Worm (Caenorhabditis elegans) whole organism, young adult: ENCODE data around the gene npr-35.

Source experiments
- C17E4.6 ChIP-seq: fragments of 200-800 bp; sonication (Bioruptor generic); IDR thresholded peaks from 2 replicates; pipeline ENCODE4 v1.3.6; 2022; ENCODE audit warnings: missing genetic modification reagents, missing genetic modification characterization, missing compliant biosample characterization
- F22D6.2 ChIP-seq: sonication (generic microtip); optimal IDR thresholded peaks from 2 replicates; lab custom pipeline; 2016; ENCODE audit warnings: mild to moderate bottlenecking, missing genetic modification characterization, missing compliant biosample characterization
- F39B2.1 ChIP-seq: fragments of 200-800 bp; sonication (Bioruptor generic); IDR thresholded peaks from 2 replicates; pipeline ENCODE4 v1.3.6; 2022; ENCODE audit warnings: missing genetic modification reagents, missing genetic modification characterization, missing compliant biosample characterization
- F55B11.4 ChIP-seq: sonication (generic microtip); optimal IDR thresholded peaks from 2 replicates; lab custom pipeline; 2016; ENCODE audit warnings: missing compliant biosample characterization, missing genetic modification characterization, borderline replicate concordance; ENCODE audit not compliant: insufficient read depth
- F57C9.4 ChIP-seq: sonication (generic microtip); optimal IDR thresholded peaks from 2 replicates; lab custom pipeline; 2017; ENCODE audit warnings: mild to moderate bottlenecking, missing genetic modification characterization, missing compliant biosample characterization
- Y53G8AR.9 ChIP-seq: fragments of 200-800 bp; sonication (Bioruptor generic); conservative IDR thresholded peaks from 2 replicates; pipeline ENCODE4 v1.3.6; 2022; ENCODE audit warnings: missing genetic modification reagents, missing genetic modification characterization, missing compliant biosample characterization
- Y79H2A.3 ChIP-seq: fragments of 200-800 bp; sonication (Bioruptor generic); conservative IDR thresholded peaks from 2 replicates; pipeline ENCODE4 v1.3.6; 2022; ENCODE audit warnings: missing genetic modification reagents, missing genetic modification characterization, missing compliant biosample characterization
- Y95B8A.8 ChIP-seq: fragments of 200-800 bp; sonication (Bioruptor generic); IDR thresholded peaks from 2 replicates; pipeline ENCODE4 v1.3.6; 2022; ENCODE audit warnings: missing genetic modification reagents, missing genetic modification characterization, missing compliant biosample characterization
- ama-1 ChIP-seq, 3 experiments: fragments of 150-350 bp in 1 of 3; sonication (generic microtip) in 2 of 3; optimal IDR thresholded peaks; 2 replicates each; lab custom pipeline; 2014 to 2018; ENCODE audit warnings: missing biosample characterization in 2 of 3, missing genetic modification characterization in 2 of 3, missing genetic modification reagents in 2 of 3
- aptf-3 ChIP-seq: fragments of 200-800 bp; sonication (Bioruptor generic); IDR thresholded peaks from 2 replicates; pipeline ENCODE4 v1.3.6; 2022; ENCODE audit warnings: missing genetic modification characterization, missing compliant biosample characterization
- atf-7 ChIP-seq: sonication (generic microtip); optimal IDR thresholded peaks from 2 replicates; lab custom pipeline; 2017; ENCODE audit warnings: mild to moderate bottlenecking, missing genetic modification characterization, missing compliant biosample characterization
- attf-3 ChIP-seq: fragments of 200-800 bp; sonication (Bioruptor generic); conservative IDR thresholded peaks from 2 replicates; pipeline ENCODE4 v1.3.6; 2022; ENCODE audit warnings: missing genetic modification reagents, missing genetic modification characterization, missing compliant biosample characterization
- attf-6 ChIP-seq: fragments of 200-800 bp; sonication (Bioruptor generic); IDR thresholded peaks from 2 replicates; pipeline ENCODE4 v1.3.6; 2022; ENCODE audit warnings: missing genetic modification reagents, missing genetic modification characterization, missing compliant biosample characterization
- bed-1 ChIP-seq: fragments of 200-800 bp; sonication (Bioruptor generic); IDR thresholded peaks from 2 replicates; pipeline ENCODE4 v1.3.6; 2022; ENCODE audit warnings: missing genetic modification reagents, missing genetic modification characterization, missing compliant biosample characterization
- ccch-3 ChIP-seq: fragments of 200-800 bp; sonication (Bioruptor generic); optimal IDR thresholded peaks from 2 replicates; lab custom pipeline; 2018; ENCODE audit warnings: mild to moderate bottlenecking, missing genetic modification characterization, missing compliant biosample characterization
- ceh-100 ChIP-seq: fragments of 200-800 bp; sonication (Bioruptor generic); IDR thresholded peaks from 2 replicates; pipeline ENCODE4 v1.3.6; 2022; ENCODE audit warnings: missing genetic modification reagents, missing genetic modification characterization, missing compliant biosample characterization
- ceh-27 ChIP-seq: fragments of 200-800 bp; sonication (Bioruptor generic); optimal IDR thresholded peaks from 2 replicates; lab custom pipeline; 2018; ENCODE audit warnings: mild to moderate bottlenecking, missing genetic modification characterization, moderate library complexity, missing compliant biosample characterization
- ceh-79 ChIP-seq: sonication (generic microtip); optimal IDR thresholded peaks from 2 replicates; lab custom pipeline; 2017; ENCODE audit warnings: mild to moderate bottlenecking, missing genetic modification characterization, missing compliant biosample characterization
- dpff-1 ChIP-seq: sonication (generic microtip); optimal IDR thresholded peaks from 2 replicates; lab custom pipeline; 2017; ENCODE audit warnings: mild to moderate bottlenecking, missing genetic modification characterization, missing compliant biosample characterization
- egrh-3 ChIP-seq: fragments of 200-800 bp; sonication (Bioruptor generic); IDR thresholded peaks from 2 replicates; pipeline ENCODE4 v1.3.6; 2022; ENCODE audit warnings: missing genetic modification reagents, missing genetic modification characterization, missing compliant biosample characterization
- ekl-4 ChIP-seq: fragments of 200-800 bp; sonication (Bioruptor generic); IDR thresholded peaks from 2 replicates; pipeline ENCODE4 v1.3.6; 2022; ENCODE audit warnings: missing genetic modification reagents, missing genetic modification characterization, missing compliant biosample characterization
- ets-4 ChIP-seq: fragments of 200-800 bp; sonication (Bioruptor generic); optimal IDR thresholded peaks from 2 replicates; lab custom pipeline; 2018; ENCODE audit warnings: mild to moderate bottlenecking, missing genetic modification characterization, missing compliant biosample characterization
- him-1 ChIP-seq: sonication (generic microtip); optimal IDR thresholded peaks from 2 replicates; lab custom pipeline; 2016; ENCODE audit warnings: missing genotype, missing genetic modification reagents, missing genetic modification characterization, missing compliant biosample characterization
- hlh-12 ChIP-seq: sonication (generic microtip); optimal IDR thresholded peaks from 2 replicates; lab custom pipeline; 2016; ENCODE audit warnings: missing genetic modification characterization, missing compliant biosample characterization
- hlh-26 ChIP-seq: fragments of 200-800 bp; sonication (Bioruptor generic); conservative IDR thresholded peaks from 2 replicates; pipeline ENCODE4 v1.3.6; 2022; ENCODE audit warnings: missing genetic modification reagents, missing genetic modification characterization, missing compliant biosample characterization
- hmg-20 ChIP-seq: fragments of 200-800 bp; sonication (Bioruptor generic); IDR thresholded peaks from 2 replicates; pipeline ENCODE4 v1.3.6; 2022; ENCODE audit warnings: missing genetic modification reagents, missing genetic modification characterization, missing compliant biosample characterization
- hsf-1 ChIP-seq: fragments of 200-800 bp; sonication (Bioruptor generic); IDR thresholded peaks from 2 replicates; pipeline ENCODE4 v1.3.6; 2022; ENCODE audit warnings: missing genetic modification reagents, missing genetic modification characterization, missing compliant biosample characterization
- let-526 ChIP-seq: fragments of 200-800 bp; sonication (Bioruptor generic); IDR thresholded peaks from 2 replicates; pipeline ENCODE4 v1.3.6; 2022; ENCODE audit warnings: missing genetic modification reagents, missing genetic modification characterization, missing compliant biosample characterization
- lin-35 ChIP-seq, 3 experiments: fragments of 150-350 bp in 2 of 3; sonication (generic microtip) in 1 of 3; optimal IDR thresholded peaks; 2 replicates each; lab custom pipeline; 2014 to 2018; ENCODE audit warnings: missing biosample characterization in 3 of 3, missing genetic modification characterization in 3 of 3, missing genetic modification reagents in 3 of 3
- madf-3 ChIP-seq: fragments of 200-800 bp; sonication (Bioruptor generic); IDR thresholded peaks from 2 replicates; pipeline ENCODE4 v1.3.6; 2022; ENCODE audit warnings: missing genetic modification reagents, missing genetic modification characterization, missing compliant biosample characterization
- madf-6 ChIP-seq: fragments of 200-800 bp; sonication (Bioruptor generic); IDR thresholded peaks from 2 replicates; pipeline ENCODE4 v1.3.6; 2022; ENCODE audit warnings: missing genetic modification reagents, missing genetic modification characterization, missing compliant biosample characterization
- mel-28 ChIP-seq: sonication (generic microtip); optimal IDR thresholded peaks from 2 replicates; lab custom pipeline; 2016; ENCODE audit warnings: borderline replicate concordance, mild to moderate bottlenecking, missing genetic modification characterization, missing compliant biosample characterization
- mes-4 ChIP-seq: sonication (generic microtip); optimal IDR thresholded peaks from 2 replicates; lab custom pipeline; 2016; ENCODE audit warnings: missing genotype, missing genetic modification characterization, missing compliant biosample characterization
- nfya-2 ChIP-seq: fragments of 200-800 bp; sonication (Bioruptor generic); IDR thresholded peaks from 2 replicates; pipeline ENCODE4 v1.3.6; 2022; ENCODE audit warnings: missing genetic modification reagents, missing genetic modification characterization, missing compliant biosample characterization
- nhr-120 ChIP-seq: fragments of 200-800 bp; sonication (Bioruptor generic); IDR thresholded peaks from 2 replicates; pipeline ENCODE4 v1.3.6; 2022; ENCODE audit warnings: missing genetic modification characterization, missing compliant biosample characterization
- pbrm-1 ChIP-seq: fragments of 200-800 bp; sonication (Bioruptor generic); IDR thresholded peaks from 2 replicates; pipeline ENCODE4 v1.3.6; 2022; ENCODE audit warnings: missing genetic modification reagents, missing genetic modification characterization, missing compliant biosample characterization
- pha-4 ChIP-seq: fragments of 150-350 bp; sonication (generic microtip); optimal IDR thresholded peaks from 2 replicates; lab custom pipeline; 2014; ENCODE audit warnings: missing biosample characterization, missing genetic modification reagents, missing genetic modification characterization
- rcor-1 ChIP-seq: fragments of 200-800 bp; sonication (Bioruptor generic); IDR thresholded peaks from 2 replicates; pipeline ENCODE4 v1.3.6; 2022; ENCODE audit warnings: missing genetic modification reagents, missing genetic modification characterization, missing compliant biosample characterization
- sdz-38 ChIP-seq: sonication (generic microtip); optimal IDR thresholded peaks from 2 replicates; lab custom pipeline; 2016; ENCODE audit warnings: missing genotype, missing genetic modification characterization, missing compliant biosample characterization
- snpc-1.1 ChIP-seq: sonication (generic microtip); optimal IDR thresholded peaks from 2 replicates; lab custom pipeline; 2017; ENCODE audit warnings: missing genetic modification characterization, mild to moderate bottlenecking, missing compliant biosample characterization, antibody characterized with exemption, moderate library complexity, missing genotype, missing genetic modification reagents; ENCODE audit not compliant: insufficient read depth
- snpc-1.3 ChIP-seq: sonication (generic microtip); optimal IDR thresholded peaks from 2 replicates; lab custom pipeline; 2017; ENCODE audit warnings: missing genetic modification characterization, mild to moderate bottlenecking, missing compliant biosample characterization, antibody characterized with exemption, moderate library complexity, missing genotype, missing genetic modification reagents; ENCODE audit not compliant: insufficient read depth
- tbx-9 ChIP-seq: sonication (generic microtip); optimal IDR thresholded peaks from 2 replicates; lab custom pipeline; 2016; ENCODE audit warnings: borderline replicate concordance, missing genetic modification characterization, inconsistent platforms, missing compliant biosample characterization
- unc-62 ChIP-seq: fragments of 150-350 bp; optimal IDR thresholded peaks from 2 replicates; lab custom pipeline; 2014; ENCODE audit warnings: missing biosample characterization, missing genetic modification reagents, missing genetic modification characterization
- xnd-1 ChIP-seq: sonication (generic microtip); optimal IDR thresholded peaks from 2 replicates; lab custom pipeline; 2016; ENCODE audit warnings: missing genotype, missing genetic modification reagents, missing genetic modification characterization, missing compliant biosample characterization
- zim-3 ChIP-seq: sonication (generic microtip); optimal IDR thresholded peaks from 2 replicates; lab custom pipeline; 2017; ENCODE audit warnings: mild to moderate bottlenecking, missing genetic modification characterization, moderate library complexity, missing compliant biosample characterization
- ztf-22 ChIP-seq: fragments of 200-800 bp; sonication (Bioruptor generic); optimal IDR thresholded peaks from 2 replicates; lab custom pipeline; 2018; ENCODE audit warnings: mild to moderate bottlenecking, missing genetic modification characterization, moderate library complexity, missing compliant biosample characterization
- ztf-28 ChIP-seq: fragments of 200-800 bp; sonication (Bioruptor generic); IDR thresholded peaks from 2 replicates; pipeline ENCODE4 v1.3.6; 2022; ENCODE audit warnings: missing genetic modification reagents, missing genetic modification characterization, missing compliant biosample characterization

Gene npr-35

ce11 chrIV:7789521-7789949 is 45.9 kb downstream of the npr-35 start, which contains the start of gene imp-3:
Gene imp-3, minus strand, starts transcription at chrIV:7789613.
- TF ChIP-seq snpc-1.3 (tag; lab: Kevin White, UChicago) (peak; percentile 11), pbrm-1 (GFP tag; lab: Robert Waterston, UW) (peak; percentile 62), ekl-4 (GFP tag; lab: Robert Waterston, UW) (peak; percentile 83), tbx-9 (peak; percentile 64), attf-6 (no peak; the same call in 1 of the 2 replicates), Y53G8AR.9 (GFP tag; lab: Robert Waterston, UW) (peak; percentile 95), hlh-26 (GFP tag; lab: Robert Waterston, UW) (no peak), attf-3 (0 out of 2 replicates have a peak, but pooled peaks have one; percentile 27), F22D6.2 (tag; lab: Kevin White, UChicago) (no peak), F39B2.1 (GFP tag; lab: Robert Waterston, UW) (peak; percentile 61; the same call in 1 of the 2 replicates), madf-3 (GFP tag; lab: Robert Waterston, UW) (0 out of 2 replicates have a peak, but pooled peaks have one; percentile 40), nfya-2 (no peak), zim-3 (peak; percentile 66), xnd-1 (tag; lab: Kevin White, UChicago) (peak; percentile 23), bed-1 (GFP tag; lab: Robert Waterston, UW) (no peak), C17E4.6 (GFP tag; lab: Robert Waterston, UW) (peak; percentile 54; the same call in 1 of the 2 replicates), atf-7 (peak; percentile 79), nhr-120 (no peak), F57C9.4 (tag; lab: Kevin White, UChicago) (peak; percentile 53), aptf-3 (GFP tag; lab: Robert Waterston, UW) (peak; percentile 35; the same call in 1 of the 2 replicates), ceh-27 (GFP tag; lab: Kevin White, UChicago) (peak; percentile 7), pha-4 (peak; percentile 71), lin-35 (GFP tag; optimal IDR thresholded peaks at IDR 0.05; lab: Kevin White, UChicago) (peak in 1 of 3 experiments; percentile 65), mes-4 (no peak), hlh-12 (no peak), ccch-3 (GFP tag; lab: Kevin White, UChicago) (no peak), sdz-38 (tag; lab: Kevin White, UChicago) (no peak), ets-4 (no peak), snpc-1.1 (peak; percentile 19), ceh-79 (tag; lab: Kevin White, UChicago) (peak; percentile 49), hsf-1 (GFP tag; lab: Robert Waterston, UW) (peak; percentile 75), madf-6 (GFP tag; lab: Robert Waterston, UW) (peak; percentile 72), dpff-1 (tag; lab: Kevin White, UChicago) (peak; percentile 7), Y95B8A.8 (GFP tag; lab: Robert Waterston, UW) (peak; percentile 66; the same call in 1 of the 2 replicates), him-1 (tag; lab: Kevin White, UChicago) (no peak), ztf-28 (0 out of 2 replicates have a peak, but pooled peaks have one; percentile 35), mel-28 (no peak), ztf-22 (no peak), F55B11.4 (tag; lab: Kevin White, UChicago) (no peak), egrh-3 (GFP tag; lab: Robert Waterston, UW) (no peak), ama-1 (optimal IDR thresholded peaks at IDR 0.05; lab: Kevin White, UChicago) (peak; percentile 95), ama-1 (GFP tag; optimal IDR thresholded peaks at IDR 0.05; lab: Kevin White, UChicago) (peak; percentile 51 to 81), rcor-1 (GFP tag; lab: Robert Waterston, UW) (peak; percentile 46; the same call in 1 of the 2 replicates), ceh-100 (GFP tag; lab: Robert Waterston, UW) (peak; percentile 60), unc-62 (GFP tag; lab: Kevin White, UChicago) (no peak), Y79H2A.3 (peak; percentile 81), let-526 (GFP tag; lab: Robert Waterston, UW) (no peak), hmg-20 (GFP tag; lab: Robert Waterston, UW) (0 out of 2 replicates have a peak, but pooled peaks have one; percentile 46)
